Fruit fly (Drosophila melanogaster): Measurements from ENCODE around the gene per.

per gene

DNA sequence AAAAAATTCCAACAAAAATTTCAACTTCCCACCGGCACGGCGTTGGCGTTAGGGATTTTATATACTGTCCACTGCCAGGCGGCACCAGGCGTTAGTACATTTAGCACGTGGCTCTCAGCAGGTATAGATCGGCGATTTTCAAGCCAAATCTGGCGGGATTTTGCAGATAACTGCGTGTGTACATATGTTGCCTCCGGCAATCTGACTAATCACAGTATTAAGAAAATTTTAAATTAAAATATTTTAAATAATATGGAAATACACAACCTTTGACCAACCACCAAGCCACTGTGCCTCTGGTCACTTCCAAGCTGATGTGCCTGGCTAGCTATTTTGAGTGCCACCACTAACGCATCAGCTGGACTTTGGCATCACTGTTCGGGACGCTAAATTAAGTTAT, 46.7 kb downstream of the per start, which contains the start of the genes ttm50 and CG2712 (continued):
- no peak for TF ChIP-seq CG11456 (GFP tag; IDR thresholded peaks at IDR 0.05)
- no peak for TF ChIP-seq pita (GFP tag; optimal IDR thresholded peaks at IDR 0.05)
- TF ChIP-seq CG2889 (GFP tag; IDR thresholded peaks at IDR 0.05) = no peak
- no peak for TF ChIP-seq CG11560 (tag; IDR thresholded peaks at IDR 0.05)
- no peak for TF ChIP-seq CG10321 (GFP tag; IDR thresholded peaks at IDR 0.05)
- no peak; the same call in 1 of the 2 replicates for TF ChIP-seq CG10366 (GFP tag; IDR thresholded peaks at IDR 0.05)
- TF ChIP-seq shn (GFP tag; optimal IDR thresholded peaks at IDR 0.05) = no peak
- peak; percentile 64 for TF ChIP-seq CG9215 (GFP tag; IDR thresholded peaks at IDR 0.05)
- TF ChIP-seq CG6689 (GFP tag; IDR thresholded peaks at IDR 0.05) = peak; percentile 67
- TF ChIP-seq Vsx1 (GFP tag; optimal IDR thresholded peaks at IDR 0.05) = no peak
- peak; percentile 68 for TF ChIP-seq HmgZ (tag; optimal IDR thresholded peaks at IDR 0.05)
- TF ChIP-seq br (optimal IDR thresholded peaks at IDR 0.05) = no peak
- TF ChIP-seq phol (tag; optimal IDR thresholded peaks at IDR 0.05) = peak; percentile 75
- peak; percentile 64 for TF ChIP-seq slbo (GFP tag; IDR thresholded peaks at IDR 0.05)
- TF ChIP-seq CG11695 (GFP tag; IDR thresholded peaks at IDR 0.05) = no peak
- no peak for TF ChIP-seq eyg (GFP tag; optimal IDR thresholded peaks at IDR 0.05)
- TF ChIP-seq tup (GFP tag; optimal IDR thresholded peaks at IDR 0.05) = no peak
- peak; percentile 60 for TF ChIP-seq CG4404 (GFP tag; IDR thresholded peaks at IDR 0.05)
- peak; percentile 22; the same call in 2 of the 3 replicates for TF ChIP-seq CG14050 (GFP tag; IDR thresholded peaks at IDR 0.05)
- TF ChIP-seq bab2 (GFP tag; optimal IDR thresholded peaks at IDR 0.05) = peak; percentile 0
- TF ChIP-seq E2f2 (GFP tag; IDR thresholded peaks at IDR 0.05) = no peak
- TF ChIP-seq Gug (GFP tag; IDR thresholded peaks at IDR 0.05) = peak; percentile 30; the same call in 1 of the 4 replicates
- no peak for TF ChIP-seq luna (GFP tag; optimal IDR thresholded peaks at IDR 0.05)
- TF ChIP-seq CG10979 (tag; optimal IDR thresholded peaks at IDR 0.05) = peak; percentile 52
- no peak for TF ChIP-seq Mes4 (GFP tag; optimal IDR thresholded peaks at IDR 0.05)
- TF ChIP-seq CG2120 (GFP tag; optimal IDR thresholded peaks at IDR 0.05) = peak; percentile 54
- peak; percentile 1 to 23 for TF ChIP-seq Pdp1 (GFP tag; optimal IDR thresholded peaks at IDR 0.05)
- TF ChIP-seq CG32532 (GFP tag; IDR thresholded peaks at IDR 0.05) = peak; percentile 54; the same call in 1 of the 2 replicates
- TF ChIP-seq sc (optimal IDR thresholded peaks at IDR 0.05) = no peak
- no peak for TF ChIP-seq sc (GFP tag; optimal IDR thresholded peaks at IDR 0.05)
- TF ChIP-seq ttk (GFP tag; IDR thresholded peaks at IDR 0.05) = no peak
- TF ChIP-seq HLH3B (GFP tag; IDR thresholded peaks at IDR 0.05) = peak; percentile 15; the same call in 1 of the 2 replicates
- peak; percentile 57 for TF ChIP-seq Oli (tag; optimal IDR thresholded peaks at IDR 0.05)
- peak; percentile 25; the same call in 1 of the 2 replicates for TF ChIP-seq esg (GFP tag; conservative IDR thresholded peaks at IDR 0.05)
- no peak for TF ChIP-seq tap (tag; optimal IDR thresholded peaks at IDR 0.05)
- TF ChIP-seq hb (GFP tag; IDR thresholded peaks at IDR 0.05; ENCODE audit: partially characterized antibody) = no peak
- no peak for TF ChIP-seq toy (GFP tag; IDR thresholded peaks at IDR 0.05)
- TF ChIP-seq Fer2 (tag; optimal IDR thresholded peaks at IDR 0.05) = peak; percentile 27
- no peak for TF ChIP-seq MTF-1 (GFP tag; optimal IDR thresholded peaks at IDR 0.05; ENCODE audit: borderline replicate concordance)
- no peak for TF ChIP-seq cas (GFP tag; IDR thresholded peaks at IDR 0.05)
- no peak for TF ChIP-seq CG18764 (GFP tag; optimal IDR thresholded peaks at IDR 0.05)
- no peak for TF ChIP-seq CG18599 (GFP tag; optimal IDR thresholded peaks at IDR 0.05)
- peak; percentile 40; the same call in 1 of the 2 replicates for TF ChIP-seq CG7372 (GFP tag; IDR thresholded peaks at IDR 0.05)
- peak; percentile 6 for TF ChIP-seq vfl (GFP tag; optimal IDR thresholded peaks at IDR 0.05)
- no peak for TF ChIP-seq chinmo (GFP tag; IDR thresholded peaks at IDR 0.05; ENCODE audit: partially characterized antibody)
- TF ChIP-seq CG10462 (GFP tag; optimal IDR thresholded peaks at IDR 0.05) = no peak
- TF ChIP-seq CG1832 (GFP tag; optimal IDR thresholded peaks at IDR 0.05) = no peak
- peak; percentile 98 for TF ChIP-seq Sry-β (GFP tag; optimal IDR thresholded peaks at IDR 0.05)
- TF ChIP-seq CG17359 (tag; optimal IDR thresholded peaks at IDR 0.05) = peak; percentile 19
- TF ChIP-seq Max (GFP tag; optimal IDR thresholded peaks at IDR 0.05) = peak; percentile 87
- TF ChIP-seq bbx (GFP tag; IDR thresholded peaks at IDR 0.05; ENCODE audit: partially characterized antibody) = no peak
- no peak for TF ChIP-seq dmrt99B (tag; optimal IDR thresholded peaks at IDR 0.05)

Data from whole organism, embryonic.